Worm (Caenorhabditis elegans): ENCODE measurements around the gene C14H10.2.

Gene C14H10.2

DNA sequence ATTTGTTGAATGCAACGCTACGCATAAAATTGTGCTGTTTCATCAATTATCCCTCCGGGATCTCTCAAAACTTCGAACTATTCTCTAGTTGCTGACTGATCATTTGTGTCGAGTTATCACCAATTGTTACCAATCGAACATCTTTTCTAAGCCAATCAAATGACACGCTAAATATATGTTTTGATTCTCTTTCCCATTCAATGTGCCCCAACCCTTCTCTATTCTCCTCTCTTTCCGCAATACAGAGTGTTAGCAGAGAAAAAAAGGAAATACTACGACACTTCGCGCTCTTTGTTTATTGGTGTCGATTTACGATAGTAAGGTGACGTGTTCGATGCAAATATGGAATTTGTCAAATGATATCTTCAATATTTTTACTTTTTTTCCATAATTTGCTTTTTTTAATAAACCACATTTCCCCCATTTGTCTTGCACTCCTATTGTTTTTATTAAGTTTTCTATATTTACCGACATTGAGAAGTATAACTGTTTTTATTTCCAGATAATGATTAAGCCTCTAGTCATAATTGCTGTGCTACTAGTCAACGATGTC is 55.4 kb downstream of the C14H10.2 start, which contains the start of gene nucb-1 (continued):
- peak; percentile 51 for TF ChIP-seq pqm-1 (tag; optimal IDR thresholded peaks at IDR 0.05)
- TF ChIP-seq elt-3 (tag; optimal IDR thresholded peaks at IDR 0.05), result no peak
- TF ChIP-seq lsy-12 (tag; optimal IDR thresholded peaks at IDR 0.05), result no peak
- no peak for TF ChIP-seq ceh-9 (tag; optimal IDR thresholded peaks at IDR 0.05)
- no peak for TF ChIP-seq egl-27 (tag; optimal IDR thresholded peaks at IDR 0.05)
- TF ChIP-seq aly-2 (tag; optimal IDR thresholded peaks at IDR 0.05), result no peak
- TF ChIP-seq tbx-2 (tag; optimal IDR thresholded peaks at IDR 0.05), result no peak
- TF ChIP-seq ceh-82 (tag; optimal IDR thresholded peaks at IDR 0.05), result no peak
- peak; percentile 2 for TF ChIP-seq fkh-10 (GFP tag; optimal IDR thresholded peaks at IDR 0.05)
- TF ChIP-seq sea-2 (GFP tag; optimal IDR thresholded peaks at IDR 0.05), result no peak
- TF ChIP-seq egl-5 (tag; optimal IDR thresholded peaks at IDR 0.05), result peak; percentile 74
- TF ChIP-seq unc-39 (tag; optimal IDR thresholded peaks at IDR 0.05), result no peak
- peak; percentile 37 for TF ChIP-seq skn-1 (tag; optimal IDR thresholded peaks at IDR 0.05)
- no peak for TF ChIP-seq mml-1 (tag; optimal IDR thresholded peaks at IDR 0.05)
- TF ChIP-seq nfya-1 (tag; optimal IDR thresholded peaks at IDR 0.05; ENCODE audit: insufficient read depth), result peak; percentile 91
- no peak for TF ChIP-seq nhr-67 (tag; optimal IDR thresholded peaks at IDR 0.05)
- TF ChIP-seq jun-1 (tag; optimal IDR thresholded peaks at IDR 0.05), result no peak
- TF ChIP-seq hmg-11 (tag; optimal IDR thresholded peaks at IDR 0.05), result peak; percentile 80
- no peak for TF ChIP-seq fkh-2 (tag; optimal IDR thresholded peaks at IDR 0.05)
- TF ChIP-seq nhr-77 (tag; optimal IDR thresholded peaks at IDR 0.05), result no peak
- no peak for TF ChIP-seq elt-1 (tag; optimal IDR thresholded peaks at IDR 0.05)
- TF ChIP-seq nhr-28 (tag; optimal IDR thresholded peaks at IDR 0.05), result no peak

ce11 chrX:10194327-10195096 is 58.2 kb downstream of the C14H10.2 start, which contains the start of gene myrf-2:
TSS of gene myrf-2 (minus strand) at chrX:10194377.
- TF ChIP-seq nhr-25 (tag; optimal IDR thresholded peaks at IDR 0.05) (peak; percentile 76), elt-3 (tag; optimal IDR thresholded peaks at IDR 0.05) (no peak), zag-1 (tag; optimal IDR thresholded peaks at IDR 0.05) (no peak), skn-1 (tag; optimal IDR thresholded peaks at IDR 0.05) (no peak), ztf-4 (tag; optimal IDR thresholded peaks at IDR 0.05) (no peak), mdl-1 (tag; optimal IDR thresholded peaks at IDR 0.05) (no peak), fos-1 (tag; optimal IDR thresholded peaks at IDR 0.05) (no peak), ZK546.5 (tag; optimal IDR thresholded peaks at IDR 0.05) (no peak), pha-4 (tag; optimal IDR thresholded peaks at IDR 0.05) (peak; percentile 40), hmg-11 (tag; optimal IDR thresholded peaks at IDR 0.05) (peak; percentile 30), ceh-16 (tag; optimal IDR thresholded peaks at IDR 0.05) (no peak), nhr-43 (tag; optimal IDR thresholded peaks at IDR 0.05; ENCODE audit: poor library complexity, severe bottlenecking) (no peak), nfya-1 (tag; optimal IDR thresholded peaks at IDR 0.05; ENCODE audit: insufficient read depth) (peak; percentile 11), nhr-23 (tag; optimal IDR thresholded peaks at IDR 0.05) (peak; percentile 54)
